Fruit fly (Drosophila melanogaster) whole organism, larva: ENCODE results near the gene CG13306.

ENCODE experiments used
- noc ChIP-seq: fragments of 200-800 bp; sonication (Bioruptor generic); optimal IDR thresholded peaks from 3 replicates; lab custom pipeline; 2019; ENCODE audit warnings: missing biosample characterization, mild to moderate bottlenecking, missing genetic modification characterization, moderate library complexity

CG13306 gene

dm6 chr3L:8767876-8768275 lies 18.4 kb upstream of the CG13306 start:
- TF ChIP-seq noc = peak; percentile 75

DNA sequence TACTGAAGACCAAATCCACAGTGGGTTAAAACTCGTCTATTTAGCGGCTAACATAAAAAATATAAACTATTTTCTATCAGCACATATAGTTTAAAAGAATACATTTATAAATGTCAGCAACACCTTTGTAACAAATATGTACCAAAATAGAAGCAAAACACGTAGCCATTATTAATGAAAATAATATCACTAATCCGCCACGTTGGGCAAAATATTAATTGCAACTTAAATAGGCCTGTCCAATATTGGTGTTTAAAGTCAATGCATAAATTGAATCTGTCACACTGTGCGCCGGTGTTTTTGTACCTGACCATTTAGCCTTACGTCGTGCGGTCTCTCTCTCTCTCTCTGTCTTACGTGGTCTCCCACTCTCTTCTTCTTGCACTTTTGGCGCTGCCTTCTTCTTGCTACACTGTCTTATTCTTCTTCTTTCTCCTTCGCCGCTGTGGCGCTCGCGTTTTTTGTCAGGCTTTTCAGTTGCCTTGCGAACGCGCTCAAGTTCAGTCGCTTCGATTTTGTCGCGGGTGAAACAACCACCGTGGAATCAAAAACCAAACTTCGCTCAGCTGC lies 16.5 kb upstream of the CG13306 start:
- TF ChIP-seq noc = peak; percentile 98

dm6 chr3L:8765493-8765892 lies 16.0 kb upstream of the CG13306 start:
- no peak for TF ChIP-seq noc

- TF ChIP-seq noc = no peak
These were observed 14.3 kb upstream of the CG13306 start for dm6 chr3L:8763794-8764193.

- peak; percentile 55 for TF ChIP-seq noc
These were observed 13.5 kb upstream of the CG13306 start for dm6 chr3L:8763037-8763454.

DNA sequence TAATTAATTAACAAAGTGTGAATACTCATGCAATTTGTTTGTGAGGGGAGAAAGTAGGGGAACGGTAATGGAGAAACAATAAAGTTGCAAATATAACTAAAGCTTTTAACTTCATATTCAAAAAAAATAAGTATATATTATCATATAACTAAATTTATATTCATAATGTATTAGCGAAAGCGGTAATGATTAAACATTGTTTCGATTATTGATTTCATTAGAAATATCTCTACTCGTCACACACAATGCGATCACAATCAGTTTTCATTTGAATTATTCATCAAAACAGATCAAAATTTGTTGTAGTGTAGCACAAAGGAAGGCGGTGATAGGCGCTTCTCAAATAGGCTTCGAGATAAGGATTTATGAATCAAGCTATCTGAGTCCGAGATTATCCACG lies 6.2 kb upstream of the CG13306 start, which contains the start of gene CG6576:
Gene CG6576 (plus strand): TSS at position 301 of the 400 bp plus-strand sequence.
- TF ChIP-seq noc = no peak

DNA sequence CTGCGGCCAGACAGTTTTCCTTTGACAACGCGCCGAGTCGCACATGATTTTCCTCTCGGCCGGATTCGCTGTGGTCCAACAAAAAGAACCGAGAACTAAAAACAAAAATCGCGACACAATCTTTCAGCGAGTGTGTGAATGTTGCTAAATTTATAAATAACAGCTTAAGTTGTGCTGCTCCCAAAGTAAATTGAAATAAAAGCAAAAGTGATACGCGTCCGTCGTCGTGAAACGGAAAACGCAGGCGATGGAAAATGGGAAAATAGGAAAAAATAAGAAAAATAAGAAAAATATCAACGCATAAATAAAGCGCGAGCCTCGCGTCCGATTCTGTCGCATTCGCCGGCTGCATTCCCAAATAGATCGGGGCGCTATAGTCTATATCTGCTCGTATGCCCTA lies 4.1 kb upstream of the CG13306 start, which contains the start of gene Fhos:
Gene Fhos (plus strand): TSS at position 28 of the 400 bp plus-strand sequence.
- TF ChIP-seq noc = no peak

- TF ChIP-seq noc = no peak
These were observed 1.7 kb upstream of the CG13306 start for dm6 chr3L:8751262-8751661.

DNA sequence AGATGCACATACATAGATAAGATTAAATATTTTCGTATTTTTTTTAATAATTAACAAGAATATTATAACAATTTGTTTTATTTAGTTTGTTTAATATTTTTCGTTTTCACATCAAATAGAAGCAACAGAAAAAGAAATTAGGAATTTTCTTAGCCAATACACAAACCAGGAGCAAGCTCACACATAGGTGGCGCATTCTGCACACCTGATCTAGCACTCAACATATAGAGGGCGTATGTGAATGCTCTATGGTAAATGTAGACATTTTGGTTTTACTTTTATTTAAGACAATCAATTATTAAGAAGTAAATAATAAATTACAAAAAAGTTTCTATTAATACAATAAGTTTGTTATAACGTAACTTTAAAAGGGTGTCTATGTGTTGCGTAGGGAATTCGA lies 687 bp downstream of the CG13306 start:
- TF ChIP-seq noc = no peak

DNA sequence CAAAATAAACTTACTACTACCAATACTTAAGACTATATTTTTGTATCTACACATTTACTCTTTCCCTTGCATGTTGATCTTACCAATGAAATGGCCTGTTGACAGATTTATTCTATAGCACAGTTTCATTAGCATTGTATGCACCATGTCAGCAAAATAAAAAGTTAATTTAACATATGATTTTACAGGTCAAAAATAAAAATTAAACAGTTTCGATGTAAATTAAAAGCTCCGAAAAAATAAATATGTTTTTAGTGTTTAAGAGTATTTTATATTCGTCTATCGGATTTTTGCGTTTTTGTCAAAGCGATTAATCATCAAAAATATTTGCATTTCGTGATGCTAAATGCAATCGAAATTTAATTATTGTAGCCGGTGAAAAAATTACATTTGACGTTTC lies 1.2 kb downstream of the CG13306 start:
- no peak for TF ChIP-seq noc

DNA sequence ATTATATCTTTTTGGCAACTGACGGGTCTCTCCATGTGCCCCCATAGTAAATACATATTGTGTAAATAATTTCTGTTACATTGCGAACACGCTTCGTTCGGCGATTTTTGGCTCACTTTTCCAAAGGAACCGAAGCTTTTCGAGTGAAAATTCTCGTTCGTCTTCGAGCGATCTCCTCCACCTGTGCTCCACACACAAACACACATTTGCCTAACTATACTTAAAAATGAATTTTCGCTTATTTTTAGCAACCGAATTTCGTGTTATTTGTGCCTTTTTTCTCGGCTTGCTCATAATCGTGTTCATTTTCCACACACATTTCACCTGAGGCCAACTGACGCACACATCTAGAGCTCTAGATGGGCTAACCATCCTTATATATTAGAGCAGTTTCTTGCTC lies 3.0 kb downstream of the CG13306 start:
- no peak for TF ChIP-seq noc

- TF ChIP-seq noc = no peak
These were observed 4.3 kb downstream of the CG13306 start, which contains the start of gene Prm for dm6 chr3L:8745210-8745609. Gene Prm, minus strand, starts transcription at chr3L:8745310.

DNA sequence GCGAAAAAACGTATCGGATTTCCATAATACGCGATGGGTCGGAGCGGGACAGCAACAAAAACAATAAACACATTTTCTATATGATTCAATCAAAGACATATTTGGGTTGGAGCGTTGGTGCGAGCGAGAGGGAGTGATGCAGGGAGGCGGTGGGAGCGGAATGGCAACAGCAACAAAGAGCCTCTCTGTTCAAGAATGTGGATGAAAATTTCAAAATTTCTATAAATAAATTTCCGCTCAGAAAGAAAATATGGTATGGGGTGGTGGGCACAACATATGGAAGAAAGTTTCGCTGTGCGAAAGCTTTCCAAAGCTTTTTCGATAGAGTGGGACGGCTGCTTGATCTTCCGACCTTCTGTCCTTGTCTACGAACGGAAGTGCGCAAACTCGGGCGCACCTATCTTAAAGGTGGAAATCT lies 8.5 kb downstream of the CG13306 start:
- TF ChIP-seq noc = no peak

DNA sequence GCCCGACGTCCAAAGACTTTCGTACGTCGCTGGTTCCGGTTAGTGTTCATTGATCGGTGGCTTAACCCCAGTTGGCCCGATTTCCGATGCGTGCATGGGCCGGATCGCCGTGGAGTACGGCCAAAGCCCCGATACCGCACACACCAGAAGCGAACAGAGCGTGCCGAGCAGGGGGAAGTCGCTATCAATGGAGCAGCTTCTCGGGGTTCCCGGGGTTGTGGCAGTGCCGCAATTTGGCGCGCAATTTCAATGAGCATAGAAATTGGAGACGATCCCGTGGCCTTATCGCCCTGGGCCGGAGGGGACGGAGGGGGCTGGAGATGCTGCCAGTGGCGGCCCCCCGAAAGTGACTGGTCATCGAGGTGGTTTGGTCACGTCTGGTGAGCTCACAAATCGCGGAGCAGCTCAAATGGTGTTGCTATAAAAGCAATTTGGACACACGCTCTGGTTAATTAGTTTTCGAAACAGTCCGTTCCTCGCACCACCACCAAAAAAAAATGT lies 18.0 kb downstream of the CG13306 start, which contains the start of gene Cp16:
Gene Cp16 (plus strand): TSS at position 451 of the 501 bp plus-strand sequence.
- TF ChIP-seq noc = no peak

dm6 chr3L:8729565-8729964 lies 20.0 kb downstream of the CG13306 start, which contains the start of gene Cp19:
Gene Cp19, plus strand, starts transcription at chr3L:8729865.
- TF ChIP-seq noc = no peak

DNA sequence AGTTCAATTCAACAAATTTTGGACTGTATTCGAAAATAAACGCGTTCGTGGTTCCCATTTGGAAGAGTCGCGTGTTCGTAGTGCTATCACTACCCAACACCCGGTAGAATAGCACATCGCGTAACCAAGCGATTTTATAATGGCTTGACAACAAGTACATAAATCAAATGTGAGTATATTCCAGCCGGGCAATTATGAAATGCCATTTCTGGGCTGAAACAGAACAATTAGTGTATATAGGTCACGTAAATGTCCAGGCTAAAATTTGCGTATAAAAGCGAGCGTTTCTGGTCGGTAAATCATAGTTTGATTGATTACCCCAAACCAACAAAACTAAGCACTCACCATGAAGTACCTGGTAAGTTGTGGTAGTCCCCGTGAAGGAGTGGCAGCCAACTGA lies 21.3 kb downstream of the CG13306 start, which contains the start of gene Cp15:
Gene Cp15 (plus strand): TSS at position 301 of the 400 bp plus-strand sequence.
- no peak for TF ChIP-seq noc

DNA sequence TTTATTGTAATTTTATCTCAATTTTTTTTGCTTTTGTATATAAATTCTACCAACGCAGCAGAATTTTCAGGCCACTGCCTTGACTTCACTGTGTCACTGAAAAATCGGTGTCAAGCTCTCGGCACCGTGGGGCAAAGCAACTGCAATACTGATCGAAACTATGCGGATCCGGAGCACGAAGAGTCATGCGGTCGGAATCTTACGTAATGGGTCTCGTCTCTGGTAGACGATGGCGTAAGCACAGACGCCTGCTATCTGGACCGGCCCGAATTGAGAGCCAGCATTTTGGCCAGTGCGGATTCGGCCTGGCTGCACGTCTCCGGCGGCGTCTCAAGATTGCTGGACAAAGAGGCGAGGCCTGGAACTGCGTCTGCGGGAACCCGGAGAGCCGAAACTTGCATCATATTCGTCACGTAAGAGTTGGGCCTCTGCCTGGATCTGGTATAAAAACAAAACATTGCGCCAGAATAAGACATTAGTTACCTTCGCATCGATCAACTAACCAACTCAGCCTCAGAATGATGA lies 23.1 kb downstream of the CG13306 start, which contains the start of gene Cp18:
Gene Cp18 (plus strand): TSS at position 475 of the 525 bp plus-strand sequence.
- TF ChIP-seq noc = no peak

- TF ChIP-seq noc = no peak
These were observed 23.9 kb downstream of the CG13306 start, which contains the start of gene CG43965 for dm6 chr3L:8725674-8726073. Gene CG43965, minus strand, starts transcription at chr3L:8725774.
